Fruit fly (Drosophila melanogaster): ENCODE data around the gene tal-3A.
A peak's percentile ranks its signal among the peaks of the same experiment; 100 is the strongest.

tal-3A gene

dm6 chr3R:13837807-13838206 lies 24.9 kb downstream of the tal-3A start, which contains the start of gene Nsf2 (continued):
- peak; percentile 75 for TF ChIP-seq Med (GFP tag)
- peak; percentile 74 for TF ChIP-seq CG12769 (tag; optimal IDR thresholded peaks at IDR 0.05)
- peak; percentile 37 for TF ChIP-seq CG11504 (tag; optimal IDR thresholded peaks at IDR 0.05)
- TF ChIP-seq CG15479 (GFP tag; optimal IDR thresholded peaks at IDR 0.05) = peak; percentile 90
- TF ChIP-seq unc-4 (GFP tag; IDR thresholded peaks at IDR 0.05; ENCODE audit: partially characterized antibody) = 0 out of 2 replicates have a peak, but pooled peaks have one; percentile 22
- TF ChIP-seq CG13624 (GFP tag; optimal IDR thresholded peaks at IDR 0.05) = no peak
- TF ChIP-seq CG42726 (GFP tag; IDR thresholded peaks at IDR 0.05; ENCODE audit: partially characterized antibody) = peak; percentile 76
- peak; percentile 66 for TF ChIP-seq CG14710 (tag; optimal IDR thresholded peaks at IDR 0.05)
- no peak for TF ChIP-seq NC2α (GFP tag; optimal IDR thresholded peaks at IDR 0.05)
- no peak for TF ChIP-seq CG7372 (GFP tag; IDR thresholded peaks at IDR 0.05)
- TF ChIP-seq BEAF-32 (GFP tag; optimal IDR thresholded peaks at IDR 0.05) = peak; percentile 44
- no peak for TF ChIP-seq Awh (GFP tag; IDR thresholded peaks at IDR 0.05)
- TF ChIP-seq zen (tag; optimal IDR thresholded peaks at IDR 0.05) = peak; percentile 12
- TF ChIP-seq D19A (tag; optimal IDR thresholded peaks at IDR 0.05) = peak; percentile 87
- peak; percentile 34 for TF ChIP-seq CG17912 (GFP tag; optimal IDR thresholded peaks at IDR 0.05)
- peak; percentile 10 for TF ChIP-seq CG2120 (GFP tag; optimal IDR thresholded peaks at IDR 0.05)
- no peak for TF ChIP-seq sim (GFP tag; IDR thresholded peaks at IDR 0.05)
- peak; percentile 12 for TF ChIP-seq CG13424 (tag; optimal IDR thresholded peaks at IDR 0.05)
- TF ChIP-seq CG9727 (GFP tag; optimal IDR thresholded peaks at IDR 0.05) = peak; percentile 30
- TF ChIP-seq CG2712 (tag; optimal IDR thresholded peaks at IDR 0.05) = peak; percentile 8

- TF ChIP-seq CG18764 (GFP tag; optimal IDR thresholded peaks at IDR 0.05) (no peak), nerfin-2 (GFP tag; IDR thresholded peaks at IDR 0.05; ENCODE audit: partially characterized antibody) (0 out of 2 replicates have a peak, but pooled peaks have one; percentile 7), CG8359 (GFP tag; optimal IDR thresholded peaks at IDR 0.05; ENCODE audit: borderline replicate concordance) (no peak), gem (tag; optimal IDR thresholded peaks at IDR 0.05) (peak; percentile 42), lola (GFP tag; optimal IDR thresholded peaks at IDR 0.05) (peak in 2 of 3 experiments; percentile 19 to 82), vnd (GFP tag; IDR thresholded peaks at IDR 0.05; ENCODE audit: partially characterized antibody) (peak; percentile 42; the same call in 1 of the 3 replicates), zen (tag; optimal IDR thresholded peaks at IDR 0.05) (peak; percentile 47), pho (GFP tag; optimal IDR thresholded peaks at IDR 0.05) (peak; percentile 22), Xrp1 (GFP tag; IDR thresholded peaks at IDR 0.05) (0 out of 2 replicates have a peak, but pooled peaks have one; percentile 11), Dll (GFP tag; IDR thresholded peaks at IDR 0.05; ENCODE audit: partially characterized antibody) (peak; percentile 60; the same call in 3 of the 4 replicates), Max (GFP tag; optimal IDR thresholded peaks at IDR 0.05) (peak; percentile 35), CG11696 (GFP tag; IDR thresholded peaks at IDR 0.05) (no peak), NC2α (GFP tag; optimal IDR thresholded peaks at IDR 0.05) (no peak), CG11504 (tag; optimal IDR thresholded peaks at IDR 0.05) (peak; percentile 43), CG10959 (GFP tag; IDR thresholded peaks at IDR 0.05) (no peak), CG6272 (GFP tag; IDR thresholded peaks at IDR 0.05) (no peak), CG7839 (tag; optimal IDR thresholded peaks at IDR 0.05) (peak; percentile 28), CG10267 (tag; optimal IDR thresholded peaks at IDR 0.05) (peak; percentile 40), CG14965 (GFP tag; optimal IDR thresholded peaks at IDR 0.05; ENCODE audit: borderline replicate concordance) (no peak), CG17359 (tag; optimal IDR thresholded peaks at IDR 0.05) (peak; percentile 4), CG13296 (GFP tag; optimal IDR thresholded peaks at IDR 0.05) (no peak), CG31365 (tag; optimal IDR thresholded peaks at IDR 0.05) (no peak), bab2 (GFP tag; optimal IDR thresholded peaks at IDR 0.05) (no peak), danr (GFP tag; IDR thresholded peaks at IDR 0.05) (no peak), gfzf (GFP tag; optimal IDR thresholded peaks at IDR 0.05) (peak; percentile 55), ssp (GFP tag; IDR thresholded peaks at IDR 0.05) (peak; percentile 95), caup (GFP tag; optimal IDR thresholded peaks at IDR 0.05; ENCODE audit: severe bottlenecking) (no peak), shn (GFP tag; optimal IDR thresholded peaks at IDR 0.05) (peak; percentile 1), CG12391 (tag; optimal IDR thresholded peaks at IDR 0.05) (peak; percentile 47), unc-4 (GFP tag; IDR thresholded peaks at IDR 0.05; ENCODE audit: partially characterized antibody) (peak; percentile 41), CG15269 (tag; optimal IDR thresholded peaks at IDR 0.05) (no peak)
These were observed 27.0 kb downstream of the tal-3A start, which contains the start of gene CG31495 for dm6 chr3R:13839883-13840412. TSS of gene CG31495 (minus strand) at chr3R:13839934.

Measured in whole organism, embryonic.